Worm (Caenorhabditis elegans): Measurements from ENCODE around the gene CC8.2.

The CC8.2 gene

DNA sequence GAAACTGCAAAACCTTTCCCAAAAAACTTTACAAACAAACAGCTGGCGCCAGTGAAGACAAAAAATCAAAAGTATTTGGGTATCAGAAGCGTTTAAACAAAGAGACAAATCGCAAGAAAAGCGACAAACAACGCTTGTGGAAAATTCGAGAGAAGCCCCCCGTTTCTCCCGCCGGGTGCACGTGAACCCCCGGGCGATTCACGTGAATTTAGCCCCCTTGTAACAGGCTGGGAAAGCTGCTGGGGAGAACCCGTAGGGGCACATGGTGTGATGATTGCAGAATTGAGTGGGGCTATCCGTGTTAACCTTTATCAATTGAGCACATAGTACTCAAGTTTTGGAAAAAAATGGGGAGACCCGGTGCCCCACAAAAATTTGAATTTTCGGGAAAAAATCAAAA, 5.7 kb upstream of the CC8.2 start (continued):
- no peak for TF ChIP-seq lin-13 (GFP tag; optimal IDR thresholded peaks at IDR 0.05)
- TF ChIP-seq elt-1 (tag; optimal IDR thresholded peaks at IDR 0.05), result no peak
- TF ChIP-seq nhr-237 (tag; optimal IDR thresholded peaks at IDR 0.05), result no peak
- no peak for TF ChIP-seq alr-1 (tag; optimal IDR thresholded peaks at IDR 0.05)
- peak; percentile 22 for TF ChIP-seq fos-1 (tag; optimal IDR thresholded peaks at IDR 0.05)
- no peak for TF ChIP-seq nhr-6 (tag; optimal IDR thresholded peaks at IDR 0.05)
- no peak for TF ChIP-seq ztf-11 (tag; optimal IDR thresholded peaks at IDR 0.05)
- TF ChIP-seq crh-2 (tag; optimal IDR thresholded peaks at IDR 0.05), result peak; percentile 14
- no peak for TF ChIP-seq unc-55 (GFP tag; optimal IDR thresholded peaks at IDR 0.05)
- TF ChIP-seq ZK546.5 (tag; optimal IDR thresholded peaks at IDR 0.05), result no peak
- TF ChIP-seq nhr-77 (tag; optimal IDR thresholded peaks at IDR 0.05), result no peak
- no peak for TF ChIP-seq skn-1 (tag; optimal IDR thresholded peaks at IDR 0.05)
- no peak for TF ChIP-seq sem-4 (tag; optimal IDR thresholded peaks at IDR 0.05)
- TF ChIP-seq mab-5 (tag; optimal IDR thresholded peaks at IDR 0.05), result peak; percentile 38
- TF ChIP-seq nhr-129 (tag; optimal IDR thresholded peaks at IDR 0.05), result peak; percentile 72
- peak; percentile 65 for TF ChIP-seq sma-3 (GFP tag; optimal IDR thresholded peaks at IDR 0.05)
- no peak for TF ChIP-seq aly-2 (tag; optimal IDR thresholded peaks at IDR 0.05)
- TF ChIP-seq Y55F3AM.14 (GFP tag; optimal IDR thresholded peaks at IDR 0.05), result peak; percentile 36
- TF ChIP-seq ztf-4 (tag; optimal IDR thresholded peaks at IDR 0.05), result no peak
- peak; percentile 62 for TF ChIP-seq nhr-21 (tag; optimal IDR thresholded peaks at IDR 0.05)

DNA sequence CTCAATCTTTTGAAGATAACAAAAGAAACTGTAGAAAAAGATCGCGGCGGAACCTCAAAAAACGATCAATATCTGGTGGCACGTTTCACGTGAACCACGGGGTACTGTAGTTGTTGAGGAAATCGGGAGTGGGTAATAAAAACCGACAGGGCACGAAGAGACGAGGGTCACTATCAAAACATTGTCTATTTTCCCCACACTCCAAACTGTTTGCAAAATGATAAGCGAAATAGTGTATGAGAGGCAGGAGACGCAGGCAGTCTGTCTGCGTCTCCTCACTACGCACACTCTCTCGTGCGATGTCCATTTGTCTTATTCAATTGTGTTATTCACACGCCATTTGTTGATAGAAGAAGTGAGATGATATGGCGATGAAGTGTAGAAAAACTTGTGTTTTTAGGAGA, 4.9 kb upstream of the CC8.2 start:
- no peak for TF ChIP-seq lin-39 (tag; optimal IDR thresholded peaks at IDR 0.05)
- no peak for TF ChIP-seq lin-13 (GFP tag; optimal IDR thresholded peaks at IDR 0.05)
- peak; percentile 64 for TF ChIP-seq crh-2 (tag; optimal IDR thresholded peaks at IDR 0.05)
- no peak for TF ChIP-seq unc-39 (tag; optimal IDR thresholded peaks at IDR 0.05)
- no peak for TF ChIP-seq C34F6.9 (tag; optimal IDR thresholded peaks at IDR 0.05)
- no peak for TF ChIP-seq ama-1 (optimal IDR thresholded peaks at IDR 0.05)
- TF ChIP-seq sma-3 (GFP tag; optimal IDR thresholded peaks at IDR 0.05), result peak; percentile 91
- TF ChIP-seq nhr-129 (tag; optimal IDR thresholded peaks at IDR 0.05), result peak; percentile 67
- no peak for TF ChIP-seq nhr-6 (tag; optimal IDR thresholded peaks at IDR 0.05)
- TF ChIP-seq peb-1 (tag; optimal IDR thresholded peaks at IDR 0.05), result no peak
- no peak for TF ChIP-seq nhr-23 (tag; optimal IDR thresholded peaks at IDR 0.05)
- TF ChIP-seq R02D3.7 (tag; optimal IDR thresholded peaks at IDR 0.05), result no peak
- TF ChIP-seq elt-1 (tag; optimal IDR thresholded peaks at IDR 0.05), result no peak
- TF ChIP-seq nhr-12 (tag; optimal IDR thresholded peaks at IDR 0.05), result no peak
- no peak for TF ChIP-seq skn-1 (tag; optimal IDR thresholded peaks at IDR 0.05)
- TF ChIP-seq nhr-25 (tag; optimal IDR thresholded peaks at IDR 0.05), result peak; percentile 89
- no peak for TF ChIP-seq nhr-77 (tag; optimal IDR thresholded peaks at IDR 0.05)
- TF ChIP-seq elt-3 (tag; optimal IDR thresholded peaks at IDR 0.05), result no peak
- TF ChIP-seq fos-1 (tag; optimal IDR thresholded peaks at IDR 0.05), result peak; percentile 41
- TF ChIP-seq mdl-1 (tag; optimal IDR thresholded peaks at IDR 0.05), result peak; percentile 6 to 65
- TF ChIP-seq unc-55 (GFP tag; optimal IDR thresholded peaks at IDR 0.05), result no peak
- peak; percentile 70 for TF ChIP-seq gmeb-1 (tag; optimal IDR thresholded peaks at IDR 0.05)
- no peak for TF ChIP-seq aly-2 (tag; optimal IDR thresholded peaks at IDR 0.05)
- no peak for TF ChIP-seq nhr-237 (tag; optimal IDR thresholded peaks at IDR 0.05)
- peak; percentile 38 for TF ChIP-seq blmp-1 (tag; optimal IDR thresholded peaks at IDR 0.05; ENCODE audit: insufficient read depth)
- peak; percentile 32 for TF ChIP-seq egl-27 (tag; optimal IDR thresholded peaks at IDR 0.05)
- no peak for TF ChIP-seq ceh-82 (tag; optimal IDR thresholded peaks at IDR 0.05)
- TF ChIP-seq sma-9 (GFP tag; optimal IDR thresholded peaks at IDR 0.05), result peak; percentile 96
- TF ChIP-seq sma-9 (tag; optimal IDR thresholded peaks at IDR 0.05), result no peak
- TF ChIP-seq sem-4 (tag; optimal IDR thresholded peaks at IDR 0.05), result no peak
- TF ChIP-seq lin-11 (tag; optimal IDR thresholded peaks at IDR 0.05), result no peak
- TF ChIP-seq zag-1 (tag; optimal IDR thresholded peaks at IDR 0.05), result no peak
- TF ChIP-seq F13H6.1 (tag; optimal IDR thresholded peaks at IDR 0.05), result peak; percentile 64
- TF ChIP-seq Y55F3AM.14 (GFP tag; optimal IDR thresholded peaks at IDR 0.05), result peak; percentile 17
- TF ChIP-seq lsy-2 (tag; optimal IDR thresholded peaks at IDR 0.05), result peak in 1 of 2 experiments; percentile 84
- TF ChIP-seq nhr-11 (tag; optimal IDR thresholded peaks at IDR 0.05), result no peak
- TF ChIP-seq ztf-11 (tag; optimal IDR thresholded peaks at IDR 0.05), result no peak
- TF ChIP-seq dmd-4 (tag; optimal IDR thresholded peaks at IDR 0.05), result no peak
- TF ChIP-seq snpc-4 (tag; optimal IDR thresholded peaks at IDR 0.05), result no peak
- TF ChIP-seq alr-1 (tag; optimal IDR thresholded peaks at IDR 0.05), result no peak
- peak; percentile 94 for TF ChIP-seq nhr-21 (tag; optimal IDR thresholded peaks at IDR 0.05)
- no peak for TF ChIP-seq ZK546.5 (tag; optimal IDR thresholded peaks at IDR 0.05)
